Worm (Caenorhabditis elegans) whole organism, L4 larva: ENCODE measurements around the gene ndua-1.

ENCODE experiments used
- F10B5.3 ChIP-seq: sonication (generic microtip); optimal IDR thresholded peaks from 2 replicates; lab custom pipeline; 2016; ENCODE audit warnings: mild to moderate bottlenecking, missing genetic modification characterization, missing compliant biosample characterization
- F37D6.2 ChIP-seq: sonication (generic microtip); optimal IDR thresholded peaks from 2 replicates; lab custom pipeline; 2016; ENCODE audit warnings: mild to moderate bottlenecking, missing genetic modification characterization, missing compliant biosample characterization
- F49E8.2 ChIP-seq: sonication (generic microtip); optimal IDR thresholded peaks from 2 replicates; lab custom pipeline; 2016; ENCODE audit warnings: missing compliant biosample characterization, mild to moderate bottlenecking, missing genetic modification characterization, borderline replicate concordance
- R02D3.7 ChIP-seq: fragments of 150-350 bp; sonication (generic microtip); optimal IDR thresholded peaks from 3 replicates; lab custom pipeline; 2014; ENCODE audit warnings: missing biosample characterization, missing genetic modification characterization
- T26A8.4 ChIP-seq: fragments of 200-800 bp; sonication (Bioruptor generic); IDR thresholded peaks from 2 replicates; pipeline ENCODE4 v1.3.6; 2022; ENCODE audit warnings: missing genetic modification characterization, missing compliant biosample characterization
- Y105C5A.15 ChIP-seq: fragments of 200-800 bp; sonication (Bioruptor generic); IDR thresholded peaks from 2 replicates; pipeline ENCODE4 v1.3.6; 2022; ENCODE audit warnings: missing genetic modification characterization, missing compliant biosample characterization
- Y48G9A.11 ChIP-seq: fragments of 200-800 bp; sonication (Bioruptor generic); IDR thresholded peaks from 2 replicates; pipeline ENCODE4 v1.3.6; 2022; ENCODE audit warnings: missing genetic modification reagents, missing genetic modification characterization, missing compliant biosample characterization
- Y5F2A.4 ChIP-seq: fragments of 200-800 bp; sonication (Bioruptor generic); optimal IDR thresholded peaks from 2 replicates; lab custom pipeline; 2018; ENCODE audit warnings: mild to moderate bottlenecking, missing genetic modification characterization, missing compliant biosample characterization
- ZK546.5 ChIP-seq, 2 experiments: sonication (generic microtip); optimal IDR thresholded peaks; 2 replicates each; lab custom pipeline; 2017; ENCODE audit warnings: missing biosample characterization in 2 of 2, missing genetic modification characterization in 2 of 2
- aly-2 ChIP-seq: sonication (generic microtip); optimal IDR thresholded peaks from 2 replicates; lab custom pipeline; 2018; ENCODE audit warnings: missing biosample characterization, missing genetic modification characterization
- arid-1 ChIP-seq: fragments of 200-800 bp; sonication (Bioruptor generic); conservative IDR thresholded peaks from 2 replicates; pipeline ENCODE4 v1.3.6; 2022; ENCODE audit warnings: missing genetic modification reagents, missing genetic modification characterization, missing compliant biosample characterization
- attf-4 ChIP-seq: sonication (generic microtip); optimal IDR thresholded peaks from 3 replicates; lab custom pipeline; 2017; ENCODE audit warnings: missing biosample characterization, missing genetic modification characterization
- ceh-20 ChIP-seq: fragments of 200-800 bp; sonication (Bioruptor generic); IDR thresholded peaks from 2 replicates; pipeline ENCODE4 v1.3.6; 2022; ENCODE audit warnings: missing genetic modification reagents, missing genetic modification characterization, missing compliant biosample characterization
- ceh-44 ChIP-seq: fragments of 200-800 bp; sonication (Bioruptor generic); IDR thresholded peaks from 2 replicates; pipeline ENCODE4 v1.3.6; 2022; ENCODE audit warnings: missing genetic modification reagents, missing genetic modification characterization, missing compliant biosample characterization
- ceh-82 ChIP-seq: sonication (generic microtip); optimal IDR thresholded peaks from 2 replicates; lab custom pipeline; 2017; ENCODE audit warnings: missing biosample characterization, missing genetic modification characterization
- ces-1 ChIP-seq: fragments of 150-350 bp; sonication (generic microtip); optimal IDR thresholded peaks from 4 replicates; lab custom pipeline; 2014; ENCODE audit warnings: missing biosample characterization, missing genetic modification reagents, missing genetic modification characterization
- daf-19 ChIP-seq: fragments of 200-800 bp; sonication (Bioruptor generic); conservative IDR thresholded peaks from 2 replicates; pipeline ENCODE4 v1.3.6; 2022; ENCODE audit warnings: missing genetic modification characterization, missing compliant biosample characterization
- daf-8 ChIP-seq: fragments of 200-800 bp; sonication (Bioruptor generic); IDR thresholded peaks from 2 replicates; pipeline ENCODE4 v1.3.6; 2022; ENCODE audit warnings: missing genetic modification characterization, missing compliant biosample characterization
- dmd-6 ChIP-seq: fragments of 200-800 bp; sonication (Bioruptor generic); IDR thresholded peaks from 2 replicates; pipeline ENCODE4 v1.3.6; 2022; ENCODE audit warnings: missing genetic modification reagents, missing genetic modification characterization, missing compliant biosample characterization
- dmd-9 ChIP-seq: fragments of 200-800 bp; sonication (Bioruptor generic); IDR thresholded peaks from 2 replicates; pipeline ENCODE4 v1.3.6; 2022; ENCODE audit warnings: missing genetic modification reagents, missing genetic modification characterization, missing compliant biosample characterization
- duxl-1 ChIP-seq: sonication (generic microtip); optimal IDR thresholded peaks from 2 replicates; lab custom pipeline; 2016; ENCODE audit warnings: mild to moderate bottlenecking, missing genetic modification characterization, moderate library complexity, missing compliant biosample characterization; ENCODE audit not compliant: poor library complexity
- egl-27 ChIP-seq: sonication (generic microtip); optimal IDR thresholded peaks from 3 replicates; lab custom pipeline; 2017; ENCODE audit warnings: missing biosample characterization, missing genetic modification reagents, missing genetic modification characterization
- egl-43 ChIP-seq: fragments of 200-800 bp; sonication (Bioruptor generic); IDR thresholded peaks from 2 replicates; pipeline ENCODE4 v1.3.6; 2022; ENCODE audit warnings: missing genetic modification reagents, missing genetic modification characterization, missing compliant biosample characterization
- fkh-10 ChIP-seq: fragments of 150-350 bp; optimal IDR thresholded peaks from 2 replicates; lab custom pipeline; 2014; ENCODE audit warnings: missing biosample characterization, missing genetic modification reagents, missing genetic modification characterization
- gei-8 ChIP-seq: fragments of 200-800 bp; sonication (Bioruptor generic); optimal IDR thresholded peaks from 2 replicates; lab custom pipeline; 2018; ENCODE audit warnings: mild to moderate bottlenecking, missing genetic modification characterization, missing compliant biosample characterization
- hif-1 ChIP-seq, 2 experiments: sonication (generic microtip); optimal IDR thresholded peaks; 2 replicates each; lab custom pipeline; 2016 to 2017; ENCODE audit warnings: missing compliant biosample characterization in 2 of 2, missing genetic modification characterization in 2 of 2, missing genetic modification reagents in 2 of 2, missing genotype in 2 of 2, mild to moderate bottlenecking in 1 of 2
- hlh-30 ChIP-seq: sonication (generic microtip); optimal IDR thresholded peaks from 2 replicates; lab custom pipeline; 2017; ENCODE audit warnings: antibody characterized with exemption, mild to moderate bottlenecking, missing genetic modification characterization, missing compliant biosample characterization; ENCODE audit not compliant: insufficient read depth
- lim-7 ChIP-seq: fragments of 200-800 bp; sonication (Bioruptor generic); IDR thresholded peaks from 2 replicates; pipeline ENCODE4 v1.3.6; 2022; ENCODE audit warnings: missing genetic modification characterization, missing compliant biosample characterization
- lin-1 ChIP-seq: fragments of 200-800 bp; sonication (Bioruptor generic); IDR thresholded peaks from 2 replicates; pipeline ENCODE4 v1.3.6; 2022; ENCODE audit warnings: missing genetic modification reagents, missing genetic modification characterization, missing compliant biosample characterization
- lin-29 ChIP-seq: fragments of 200-800 bp; sonication (Bioruptor generic); IDR thresholded peaks from 2 replicates; pipeline ENCODE4 v1.3.6; 2022; ENCODE audit warnings: missing genetic modification reagents, missing genetic modification characterization, missing compliant biosample characterization
- lin-38 ChIP-seq: fragments of 200-800 bp; sonication (Bioruptor generic); IDR thresholded peaks from 2 replicates; pipeline ENCODE4 v1.3.6; 2022; ENCODE audit warnings: missing genetic modification reagents, missing genetic modification characterization, missing compliant biosample characterization
- madf-5 ChIP-seq, 2 experiments: fragments of 200-800 bp; sonication (Bioruptor generic); IDR thresholded peaks; 2 replicates each; pipeline ENCODE4 v1.3.6; 2022; ENCODE audit warnings: missing compliant biosample characterization in 2 of 2, missing genetic modification characterization in 2 of 2
- madf-9 ChIP-seq: fragments of 200-800 bp; sonication (Bioruptor generic); conservative IDR thresholded peaks from 2 replicates; pipeline ENCODE4 v1.3.6; 2022; ENCODE audit warnings: missing genetic modification reagents, missing genetic modification characterization, missing compliant biosample characterization
- mdl-1 ChIP-seq, 2 experiments: fragments of 150-350 bp in 1 of 2; sonication (generic microtip) in 1 of 2; optimal IDR thresholded peaks; 2 replicates each; lab custom pipeline; 2014 to 2017; ENCODE audit warnings: missing biosample characterization in 2 of 2, missing genetic modification characterization in 2 of 2
- mes-2 ChIP-seq: sonication (generic microtip); optimal IDR thresholded peaks from 2 replicates; lab custom pipeline; 2016; ENCODE audit warnings: missing genotype, mild to moderate bottlenecking, missing genetic modification characterization, missing compliant biosample characterization; ENCODE audit not compliant: poor library complexity, severe bottlenecking
- nhr-10 ChIP-seq: fragments of 150-350 bp; optimal IDR thresholded peaks from 2 replicates; lab custom pipeline; 2014; ENCODE audit warnings: missing biosample characterization, missing genetic modification characterization
- nhr-25 ChIP-seq: sonication (generic microtip); optimal IDR thresholded peaks from 2 replicates; lab custom pipeline; 2017; ENCODE audit warnings: missing genetic modification characterization, mild to moderate bottlenecking, missing compliant biosample characterization, antibody characterized with exemption, moderate library complexity, borderline replicate concordance; ENCODE audit not compliant: insufficient read depth
- nhr-42 ChIP-seq: fragments of 200-800 bp; sonication (Bioruptor generic); IDR thresholded peaks from 2 replicates; pipeline ENCODE4 v1.3.6; 2022; ENCODE audit warnings: missing genetic modification characterization, missing compliant biosample characterization
- nhr-48 ChIP-seq: sonication (generic microtip); optimal IDR thresholded peaks from 2 replicates; lab custom pipeline; 2016; ENCODE audit warnings: mild to moderate bottlenecking, missing genetic modification characterization, missing compliant biosample characterization
- nhr-77 ChIP-seq: fragments of 150-350 bp; optimal IDR thresholded peaks from 2 replicates; lab custom pipeline; 2014; ENCODE audit warnings: missing biosample characterization, missing genetic modification characterization
- php-3 ChIP-seq: fragments of 200-800 bp; sonication (Bioruptor generic); IDR thresholded peaks from 2 replicates; pipeline ENCODE4 v1.3.6; 2022; ENCODE audit warnings: missing genetic modification reagents, missing genetic modification characterization, missing compliant biosample characterization
- pqm-1 ChIP-seq: sonication (generic microtip); optimal IDR thresholded peaks from 2 replicates; lab custom pipeline; 2017; ENCODE audit warnings: missing biosample characterization, missing genetic modification characterization
- rbr-2 ChIP-seq: sonication (generic microtip); optimal IDR thresholded peaks from 2 replicates; lab custom pipeline; 2016; ENCODE audit warnings: missing genotype, missing genetic modification characterization, missing compliant biosample characterization
- sdz-12 ChIP-seq: fragments of 200-800 bp; sonication (Bioruptor generic); optimal IDR thresholded peaks from 2 replicates; lab custom pipeline; 2018; ENCODE audit warnings: mild to moderate bottlenecking, missing genetic modification characterization, missing compliant biosample characterization
- spr-1 ChIP-seq: sonication (generic microtip); optimal IDR thresholded peaks from 2 replicates; lab custom pipeline; 2016; ENCODE audit warnings: mild to moderate bottlenecking, missing genetic modification characterization, missing compliant biosample characterization
- spr-3 ChIP-seq: fragments of 200-800 bp; sonication (Bioruptor generic); optimal IDR thresholded peaks from 2 replicates; lab custom pipeline; 2018; ENCODE audit warnings: mild to moderate bottlenecking, missing genetic modification characterization, missing compliant biosample characterization
- tra-1 ChIP-seq: fragments of 200-800 bp; sonication (Bioruptor generic); IDR thresholded peaks from 2 replicates; pipeline ENCODE4 v1.3.6; 2022; ENCODE audit warnings: missing genetic modification reagents, missing genetic modification characterization, missing compliant biosample characterization
- unc-39 ChIP-seq: sonication (generic microtip); optimal IDR thresholded peaks from 2 replicates; lab custom pipeline; 2017; ENCODE audit warnings: missing biosample characterization, missing genetic modification characterization
- unc-62 ChIP-seq, 3 experiments: fragments of 150-350 bp in 1 of 3; sonication (generic microtip); optimal IDR thresholded peaks in 2 of 3; peaks in 1 of 3; 1 replicate in 1 of 3; 2 replicates in 2 of 3; lab custom pipeline; 2014 to 2017; ENCODE audit warnings: missing biosample characterization in 3 of 3, missing genetic modification characterization in 3 of 3, missing genetic modification reagents in 3 of 3, missing genotype in 1 of 3
- vab-7 ChIP-seq: fragments of 200-800 bp; sonication (Bioruptor generic); IDR thresholded peaks from 2 replicates; pipeline ENCODE4 v1.3.6; 2022; ENCODE audit warnings: missing genetic modification reagents, missing genetic modification characterization, missing compliant biosample characterization

The ndua-1 gene

DNA sequence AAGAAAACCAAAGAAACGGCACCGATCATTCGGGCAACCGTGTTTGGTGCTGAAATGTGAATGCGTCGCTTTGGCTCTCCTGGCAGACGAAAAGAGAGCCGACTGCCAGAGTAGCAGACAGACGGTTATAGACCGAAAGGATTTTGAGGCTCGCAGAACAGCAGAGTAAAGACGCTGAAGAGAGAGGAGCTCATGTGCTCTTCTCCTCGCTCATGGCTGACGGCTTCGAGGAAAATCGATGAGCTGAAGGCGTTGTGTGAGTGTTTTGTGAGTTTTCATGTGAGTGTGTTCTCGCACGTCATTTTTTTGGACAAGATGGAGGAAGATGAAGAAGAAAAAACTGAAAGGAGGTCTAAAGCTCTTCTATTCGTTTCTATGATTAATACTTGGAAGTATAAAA, 22.9 kb downstream of the ndua-1 start, which contains the start of gene sbt-1:
Gene sbt-1, minus strand, starts transcription at position 62 of the 400 bp plus-strand sequence.
- TF ChIP-seq nhr-77, result no peak
- TF ChIP-seq spr-3 (GFP tag; lab: Kevin White, UChicago), result no peak
- peak; percentile 39 for TF ChIP-seq mes-2 (tag; lab: Kevin White, UChicago)
- no peak for TF ChIP-seq madf-5 (GFP tag; IDR thresholded peaks at IDR 0.05; lab: Robert Waterston, UW)
- no peak for TF ChIP-seq nhr-48 (tag; lab: Kevin White, UChicago)
- TF ChIP-seq ZK546.5 (tag; optimal IDR thresholded peaks at IDR 0.05; lab: Kevin White, UChicago), result no peak
- TF ChIP-seq nhr-42 (GFP tag; lab: Robert Waterston, UW), result no peak
- no peak for TF ChIP-seq dmd-6 (GFP tag; lab: Robert Waterston, UW)
- TF ChIP-seq F37D6.2, result peak; percentile 49
- no peak for TF ChIP-seq Y48G9A.11
- TF ChIP-seq aly-2 (tag; lab: Kevin White, UChicago), result no peak
- TF ChIP-seq ceh-82, result no peak
- TF ChIP-seq madf-9 (GFP tag; lab: Robert Waterston, UW), result no peak
- no peak for TF ChIP-seq lin-29 (GFP tag; lab: Robert Waterston, UW)
- no peak for TF ChIP-seq T26A8.4 (GFP tag; lab: Robert Waterston, UW)
- no peak for TF ChIP-seq spr-1 (tag; lab: Kevin White, UChicago)
- TF ChIP-seq Y5F2A.4 (GFP tag; lab: Kevin White, UChicago), result no peak
- no peak for TF ChIP-seq daf-8 (GFP tag; lab: Robert Waterston, UW)
- peak; percentile 29; the same call in 1 of the 2 replicates for TF ChIP-seq vab-7 (GFP tag; lab: Robert Waterston, UW)
- TF ChIP-seq pqm-1 (tag; lab: Kevin White, UChicago), result no peak
- TF ChIP-seq tra-1 (GFP tag; lab: Robert Waterston, UW), result 0 out of 2 replicates have a peak, but pooled peaks have one; percentile 24
- TF ChIP-seq F49E8.2 (tag; lab: Kevin White, UChicago), result no peak
- no peak for TF ChIP-seq ceh-20
- TF ChIP-seq nhr-25 (tag; lab: Kevin White, UChicago), result no peak
- TF ChIP-seq sdz-12, result no peak
- no peak for TF ChIP-seq php-3 (GFP tag; lab: Robert Waterston, UW)
- TF ChIP-seq Y105C5A.15 (GFP tag; lab: Robert Waterston, UW), result no peak
- peak in 1 of 2 experiments; percentile 81 for TF ChIP-seq unc-62 (GFP tag; optimal IDR thresholded peaks at IDR 0.05 in 1 of 2; lab: Kevin White, UChicago)
- TF ChIP-seq unc-62 (tag; optimal IDR thresholded peaks at IDR 0.05; lab: Kevin White, UChicago), result no peak
- TF ChIP-seq dmd-9 (GFP tag; lab: Robert Waterston, UW), result no peak
- no peak for TF ChIP-seq duxl-1
- TF ChIP-seq lim-7 (GFP tag; lab: Robert Waterston, UW), result no peak
- no peak for TF ChIP-seq lin-38
- TF ChIP-seq R02D3.7 (tag; lab: Kevin White, UChicago), result no peak
- TF ChIP-seq nhr-10 (tag; lab: Kevin White, UChicago), result no peak
- no peak for TF ChIP-seq attf-4 (tag; lab: Kevin White, UChicago)
- no peak for TF ChIP-seq egl-27
- no peak for TF ChIP-seq F10B5.3 (tag; lab: Kevin White, UChicago)
- TF ChIP-seq egl-43 (GFP tag; lab: Robert Waterston, UW), result 0 out of 2 replicates have a peak, but pooled peaks have one; percentile 42
- TF ChIP-seq ces-1 (GFP tag; lab: Kevin White, UChicago), result no peak
- TF ChIP-seq rbr-2 (tag; lab: Kevin White, UChicago), result peak; percentile 63
- peak in 1 of 2 experiments; percentile 56 for TF ChIP-seq hif-1 (tag; optimal IDR thresholded peaks at IDR 0.05; lab: Kevin White, UChicago)
- no peak for TF ChIP-seq lin-1 (GFP tag; lab: Robert Waterston, UW)
- peak in 1 of 2 experiments; percentile 69 for TF ChIP-seq mdl-1 (tag; optimal IDR thresholded peaks at IDR 0.05; lab: Kevin White, UChicago)
- no peak for TF ChIP-seq ceh-44 (GFP tag; lab: Robert Waterston, UW)
- peak; percentile 94 for TF ChIP-seq fkh-10 (GFP tag; lab: Kevin White, UChicago)
- no peak for TF ChIP-seq unc-39 (tag; lab: Kevin White, UChicago)
- TF ChIP-seq gei-8 (GFP tag; lab: Kevin White, UChicago), result no peak
- peak; percentile 83 for TF ChIP-seq hlh-30 (tag; lab: Kevin White, UChicago)
- no peak for TF ChIP-seq daf-19 (GFP tag; lab: Robert Waterston, UW)
- TF ChIP-seq arid-1 (GFP tag; lab: Robert Waterston, UW), result no peak
